Worm (Caenorhabditis elegans) whole organism, midembryonic: ENCODE results near the gene srh-283.

Source experiments
- T22C8.4 ChIP-seq: fragments of 200-800 bp; sonication (Bioruptor generic); IDR thresholded peaks from 2 replicates; pipeline ENCODE4 v1.3.6; 2022; ENCODE audit warnings: missing genetic modification characterization, missing compliant biosample characterization
- cog-1 ChIP-seq: sonication (generic microtip); optimal IDR thresholded peaks from 2 replicates; lab custom pipeline; 2016; ENCODE audit warnings: missing genetic modification characterization, missing compliant biosample characterization
- flt-1 ChIP-seq: fragments of 200-800 bp; sonication (Bioruptor generic); IDR thresholded peaks from 2 replicates; pipeline ENCODE4 v1.3.6; 2022; ENCODE audit warnings: missing genetic modification characterization, missing compliant biosample characterization
- klf-2 ChIP-seq: fragments of 200-800 bp; sonication (Bioruptor generic); conservative IDR thresholded peaks from 2 replicates; pipeline ENCODE4 v1.3.6; 2022; ENCODE audit warnings: missing genetic modification reagents, missing genetic modification characterization, missing compliant biosample characterization
- med-1 ChIP-seq: sonication (generic microtip); optimal IDR thresholded peaks from 2 replicates; lab custom pipeline; 2017; ENCODE audit warnings: missing genetic modification characterization, mild to moderate bottlenecking, missing compliant biosample characterization, antibody characterized with exemption, missing genetic modification reagents; ENCODE audit not compliant: insufficient read depth
- ref-1 ChIP-seq: fragments of 200-800 bp; sonication (Bioruptor generic); conservative IDR thresholded peaks from 2 replicates; pipeline ENCODE4 v1.3.6; 2022; ENCODE audit warnings: missing genetic modification reagents, missing genetic modification characterization, missing compliant biosample characterization
- tab-1 ChIP-seq: fragments of 200-800 bp; sonication (Bioruptor generic); IDR thresholded peaks from 2 replicates; pipeline ENCODE4 v1.3.6; 2022; ENCODE audit warnings: missing genetic modification characterization, missing compliant biosample characterization
- ztf-23 ChIP-seq: fragments of 200-800 bp; sonication (Bioruptor generic); IDR thresholded peaks from 2 replicates; pipeline ENCODE4 v1.3.6; 2022; ENCODE audit warnings: missing genetic modification reagents, missing genetic modification characterization, missing compliant biosample characterization
- ztf-29 ChIP-seq: fragments of 200-800 bp; sonication (Bioruptor generic); IDR thresholded peaks from 2 replicates; pipeline ENCODE4 v1.3.6; 2022; ENCODE audit warnings: missing genetic modification reagents, missing genetic modification characterization, missing compliant biosample characterization

Gene srh-283

DNA sequence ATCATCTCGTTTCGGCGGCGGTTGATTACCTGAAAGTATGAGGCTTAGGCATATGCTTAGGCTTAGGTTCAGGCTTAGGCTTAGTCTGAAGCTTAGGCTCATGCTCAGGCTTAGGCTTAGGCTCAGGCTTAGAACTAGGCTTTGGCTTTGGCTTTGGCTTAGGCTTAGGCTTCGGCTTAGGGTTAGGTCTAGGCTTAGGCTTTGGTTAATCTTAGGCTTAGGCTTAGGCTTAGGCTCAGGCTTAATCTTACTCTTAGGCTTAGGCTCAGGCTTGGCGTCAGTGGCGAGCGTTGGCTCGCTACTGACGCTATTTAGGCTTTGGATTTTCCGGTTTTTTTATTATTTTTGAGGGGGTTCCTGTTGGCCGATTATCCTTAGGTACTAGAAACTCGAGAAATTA is 21.3 kb upstream of the srh-283 start:
- no peak for TF ChIP-seq T22C8.4 (GFP tag; lab: Robert Waterston, UW)
- no peak for TF ChIP-seq ref-1
- no peak for TF ChIP-seq ztf-29 (GFP tag; lab: Robert Waterston, UW)
- TF ChIP-seq klf-2 (GFP tag; lab: Robert Waterston, UW), result no peak
- TF ChIP-seq tab-1 (GFP tag; lab: Robert Waterston, UW), result no peak
- no peak for TF ChIP-seq ztf-23
- no peak for TF ChIP-seq flt-1 (GFP tag; lab: Robert Waterston, UW)
- TF ChIP-seq med-1, result no peak
- no peak for TF ChIP-seq cog-1 (tag; lab: Kevin White, UChicago)

DNA sequence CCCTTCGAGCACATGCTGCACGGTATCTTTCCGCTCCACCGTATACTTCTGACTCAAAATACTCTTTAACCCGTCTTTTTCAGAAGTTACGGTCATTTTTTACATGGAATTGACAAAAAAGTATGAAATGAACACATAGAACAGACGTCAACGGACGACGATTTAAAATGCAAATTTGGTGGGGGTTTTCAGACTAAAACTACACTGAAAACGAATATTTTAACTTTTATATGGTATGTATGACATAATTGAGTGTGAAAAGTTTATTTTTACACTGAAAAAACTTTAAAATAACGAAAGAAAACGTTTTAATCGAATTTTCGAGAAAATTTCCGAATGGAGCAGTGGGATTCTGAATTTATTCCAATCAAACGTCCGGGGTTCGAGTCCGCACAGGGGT is 18.2 kb upstream of the srh-283 start, which contains the start of gene twk-36:
Gene twk-36, minus strand, starts transcription at position 101 of the 400 bp plus-strand sequence.
- no peak for TF ChIP-seq ztf-29 (GFP tag; lab: Robert Waterston, UW)
- no peak for TF ChIP-seq ztf-23
- TF ChIP-seq med-1, result no peak
- no peak for TF ChIP-seq klf-2 (GFP tag; lab: Robert Waterston, UW)
- no peak for TF ChIP-seq tab-1 (GFP tag; lab: Robert Waterston, UW)
- no peak for TF ChIP-seq cog-1 (tag; lab: Kevin White, UChicago)
- TF ChIP-seq flt-1 (GFP tag; lab: Robert Waterston, UW), result no peak
- TF ChIP-seq ref-1, result no peak
- TF ChIP-seq T22C8.4 (GFP tag; lab: Robert Waterston, UW), result no peak

DNA sequence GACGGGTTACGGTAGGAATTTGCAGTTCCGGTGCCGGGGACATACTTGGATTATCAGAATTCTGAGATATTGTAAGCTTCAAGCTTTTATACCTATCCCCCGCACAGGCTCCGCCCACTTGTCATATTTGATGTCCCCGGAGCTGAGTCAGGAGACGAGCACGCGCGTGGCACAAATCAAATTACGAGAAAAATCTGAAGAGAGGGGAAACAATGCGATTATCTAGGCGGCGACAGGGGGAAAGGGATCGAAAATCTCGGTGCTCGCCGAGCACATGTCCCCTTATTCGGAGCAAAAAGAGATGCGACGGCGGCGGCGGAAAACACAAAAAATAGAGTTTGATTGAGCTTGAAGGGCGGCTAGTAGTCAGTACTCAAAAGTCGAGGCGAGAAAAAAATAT is 16.0 kb upstream of the srh-283 start, which contains the start of gene R12G8.1:
Gene R12G8.1, minus strand, starts transcription at position 63 of the 400 bp plus-strand sequence.
- TF ChIP-seq ztf-29 (GFP tag; lab: Robert Waterston, UW) (no peak), cog-1 (tag; lab: Kevin White, UChicago) (no peak), flt-1 (GFP tag; lab: Robert Waterston, UW) (no peak), klf-2 (GFP tag; lab: Robert Waterston, UW) (no peak), ztf-23 (no peak), T22C8.4 (GFP tag; lab: Robert Waterston, UW) (no peak), tab-1 (GFP tag; lab: Robert Waterston, UW) (no peak), ref-1 (no peak), med-1 (no peak)

DNA sequence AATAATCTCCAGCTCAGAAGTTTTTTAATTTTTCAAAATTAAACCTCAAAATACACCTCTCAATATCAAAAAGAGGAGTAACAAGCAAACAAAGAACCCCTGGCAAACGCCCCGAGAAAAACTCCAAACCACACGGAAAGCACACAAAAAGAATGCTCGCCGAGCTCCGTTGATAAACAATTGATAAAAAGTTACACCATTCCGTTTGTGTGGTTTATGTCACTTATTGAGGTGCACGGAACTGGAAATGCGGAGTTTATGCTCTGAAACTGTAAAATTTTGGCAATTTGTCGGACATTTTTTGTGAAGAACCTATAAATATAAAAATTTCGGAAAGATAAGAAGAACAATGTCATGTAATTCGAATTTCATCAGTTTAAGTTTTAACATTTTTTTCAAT is 12.8 kb upstream of the srh-283 start:
- TF ChIP-seq flt-1 (GFP tag; lab: Robert Waterston, UW), result no peak
- no peak for TF ChIP-seq ztf-23
- TF ChIP-seq klf-2 (GFP tag; lab: Robert Waterston, UW), result no peak
- no peak for TF ChIP-seq med-1
- no peak for TF ChIP-seq tab-1 (GFP tag; lab: Robert Waterston, UW)
- TF ChIP-seq cog-1 (tag; lab: Kevin White, UChicago), result no peak
- no peak for TF ChIP-seq ztf-29 (GFP tag; lab: Robert Waterston, UW)
- no peak for TF ChIP-seq T22C8.4 (GFP tag; lab: Robert Waterston, UW)
- no peak for TF ChIP-seq ref-1

- TF ChIP-seq klf-2 (GFP tag; lab: Robert Waterston, UW) (no peak), cog-1 (tag; lab: Kevin White, UChicago) (no peak), tab-1 (GFP tag; lab: Robert Waterston, UW) (no peak), T22C8.4 (GFP tag; lab: Robert Waterston, UW) (no peak), flt-1 (GFP tag; lab: Robert Waterston, UW) (no peak), med-1 (no peak), ztf-29 (GFP tag; lab: Robert Waterston, UW) (no peak), ztf-23 (no peak), ref-1 (no peak)
These were observed 10.1 kb upstream of the srh-283 start for ce11 chrV:17754999-17755398.

DNA sequence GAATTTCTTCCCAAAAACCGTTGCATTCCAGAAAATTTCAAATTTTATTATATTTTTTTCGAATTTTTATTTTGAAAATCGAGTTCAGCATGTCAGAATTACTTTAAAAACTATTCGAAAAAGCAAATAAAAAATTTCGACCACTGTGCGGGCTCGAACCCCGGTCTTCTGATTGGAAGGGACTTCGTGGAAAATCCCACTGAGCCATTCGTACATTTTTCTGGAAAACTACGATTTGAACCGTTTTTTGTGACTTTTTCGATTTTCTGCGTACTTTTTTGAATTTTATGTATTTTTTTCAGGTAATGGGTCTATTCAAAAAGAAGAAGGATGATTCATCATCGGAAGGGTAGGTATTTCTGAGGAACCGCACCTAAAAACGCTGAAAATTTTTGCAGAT is 9.6 kb upstream of the srh-283 start, which contains the start of gene pgp-9:
Gene pgp-9, plus strand, starts transcription at position 301 of the 400 bp plus-strand sequence.
- TF ChIP-seq cog-1 (tag; lab: Kevin White, UChicago), result no peak
- TF ChIP-seq ztf-23, result no peak
- no peak for TF ChIP-seq ztf-29 (GFP tag; lab: Robert Waterston, UW)
- TF ChIP-seq klf-2 (GFP tag; lab: Robert Waterston, UW), result no peak
- TF ChIP-seq med-1, result no peak
- no peak for TF ChIP-seq T22C8.4 (GFP tag; lab: Robert Waterston, UW)
- TF ChIP-seq ref-1, result no peak
- TF ChIP-seq tab-1 (GFP tag; lab: Robert Waterston, UW), result no peak
- no peak for TF ChIP-seq flt-1 (GFP tag; lab: Robert Waterston, UW)

DNA sequence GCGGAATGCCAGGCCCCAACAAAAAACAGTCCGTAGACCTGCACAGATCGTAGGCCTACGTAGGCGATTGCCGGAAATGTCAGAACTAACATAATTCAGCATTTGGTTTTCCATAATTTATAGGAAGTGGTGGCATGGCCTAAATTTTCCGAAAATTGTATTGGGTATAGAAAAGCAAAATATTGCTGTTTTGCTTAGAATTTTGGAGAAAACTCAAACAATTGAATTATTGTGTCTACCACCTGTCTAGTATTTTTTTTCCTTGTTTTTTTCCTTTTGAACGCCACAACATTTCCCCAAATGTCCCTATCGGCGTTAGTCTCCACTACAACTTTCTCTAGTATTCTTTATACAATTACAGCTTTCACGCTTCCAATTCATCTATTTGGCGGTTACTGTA is 2.1 kb downstream of the srh-283 start, which contains the start of gene srh-284:
Gene srh-284, plus strand, starts transcription at position 301 of the 400 bp plus-strand sequence.
- TF ChIP-seq ref-1, result no peak
- TF ChIP-seq tab-1 (GFP tag; lab: Robert Waterston, UW), result no peak
- no peak for TF ChIP-seq ztf-29 (GFP tag; lab: Robert Waterston, UW)
- TF ChIP-seq cog-1 (tag; lab: Kevin White, UChicago), result no peak
- no peak for TF ChIP-seq klf-2 (GFP tag; lab: Robert Waterston, UW)
- TF ChIP-seq flt-1 (GFP tag; lab: Robert Waterston, UW), result no peak
- TF ChIP-seq T22C8.4 (GFP tag; lab: Robert Waterston, UW), result no peak
- TF ChIP-seq ztf-23, result no peak
- no peak for TF ChIP-seq med-1

ce11 chrV:17767768-17768167 is 2.6 kb downstream of the srh-283 start:
- TF ChIP-seq flt-1 (GFP tag; lab: Robert Waterston, UW) (no peak), T22C8.4 (GFP tag; lab: Robert Waterston, UW) (no peak)

DNA sequence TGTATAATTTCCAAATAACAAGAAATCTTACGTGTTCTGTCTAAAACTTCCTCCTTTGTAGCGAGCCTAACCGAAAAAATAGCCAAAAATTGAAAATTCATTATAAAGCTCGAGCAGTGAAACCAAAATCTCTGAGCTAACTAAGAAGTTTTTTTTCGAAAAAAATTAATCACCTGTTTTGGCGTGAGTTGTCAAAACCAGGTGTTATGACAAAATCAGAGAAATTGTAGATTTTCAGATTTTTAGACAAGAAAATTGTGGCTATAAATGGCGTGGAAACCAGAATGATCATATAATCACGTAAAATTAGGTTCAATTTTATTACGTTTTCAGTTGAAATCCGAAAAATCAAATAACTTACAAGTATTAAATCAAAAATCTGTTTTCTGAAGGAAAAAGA is 8.0 kb downstream of the srh-283 start, which contains the start of gene sre-21:
Gene sre-21, minus strand, starts transcription at position 101 of the 400 bp plus-strand sequence.
- TF ChIP-seq flt-1 (GFP tag; lab: Robert Waterston, UW) (no peak), cog-1 (tag; lab: Kevin White, UChicago) (no peak), med-1 (no peak), klf-2 (GFP tag; lab: Robert Waterston, UW) (no peak), tab-1 (GFP tag; lab: Robert Waterston, UW) (no peak), ztf-29 (GFP tag; lab: Robert Waterston, UW) (no peak)

- TF ChIP-seq tab-1 (GFP tag; lab: Robert Waterston, UW), result no peak
- TF ChIP-seq ref-1, result no peak
- TF ChIP-seq ztf-23, result no peak
- no peak for TF ChIP-seq med-1
- TF ChIP-seq klf-2 (GFP tag; lab: Robert Waterston, UW), result no peak
- no peak for TF ChIP-seq flt-1 (GFP tag; lab: Robert Waterston, UW)
- TF ChIP-seq ztf-29 (GFP tag; lab: Robert Waterston, UW), result no peak
- TF ChIP-seq T22C8.4 (GFP tag; lab: Robert Waterston, UW), result no peak
- TF ChIP-seq cog-1 (tag; lab: Kevin White, UChicago), result no peak
These were observed 12.0 kb downstream of the srh-283 start, which contains the start of gene ddo-1 for ce11 chrV:17777127-17777526. ddo-1 (minus strand) TSS chrV:17777227.
